Worm (Caenorhabditis elegans) whole organism, L1 larva: ENCODE measurements around the gene W08E12.8.

ENCODE experiments used
- C16A3.4 ChIP-seq: fragments of 150-350 bp; optimal IDR thresholded peaks from 2 replicates; lab custom pipeline; 2014; ENCODE audit warnings: missing biosample characterization, missing genetic modification characterization
- C34B4.2 ChIP-seq: sonication (generic microtip); optimal IDR thresholded peaks from 2 replicates; lab custom pipeline; 2017; ENCODE audit warnings: mild to moderate bottlenecking, missing genetic modification characterization, missing compliant biosample characterization
- alr-1 ChIP-seq: fragments of 200-800 bp; sonication (Bioruptor generic); optimal IDR thresholded peaks from 2 replicates; lab custom pipeline; 2018; ENCODE audit warnings: borderline replicate concordance, mild to moderate bottlenecking, missing genetic modification characterization, missing compliant biosample characterization
- ama-1 ChIP-seq: fragments of 150-350 bp; optimal IDR thresholded peaks from 2 replicates; lab custom pipeline; 2014
- blmp-1 ChIP-seq: fragments of 150-350 bp; optimal IDR thresholded peaks from 2 replicates; lab custom pipeline; 2014; ENCODE audit warnings: missing biosample characterization, missing genetic modification characterization
- ceh-63 ChIP-seq: fragments of 200-800 bp; sonication (Bioruptor generic); optimal IDR thresholded peaks from 2 replicates; lab custom pipeline; 2018; ENCODE audit warnings: mild to moderate bottlenecking, missing genetic modification characterization, missing compliant biosample characterization
- ceh-82 ChIP-seq, 3 experiments: fragments of 150-350 bp in 1 of 3; sonication (generic microtip) in 2 of 3; optimal IDR thresholded peaks; 2 replicates each; lab custom pipeline; 2014 to 2017; ENCODE audit warnings: missing biosample characterization in 3 of 3, missing genetic modification characterization in 3 of 3
- ceh-88 ChIP-seq: fragments of 200-800 bp; sonication (Bioruptor generic); IDR thresholded peaks from 2 replicates; pipeline ENCODE4 v1.3.6; 2022; ENCODE audit warnings: missing genetic modification characterization, missing compliant biosample characterization
- ceh-90 ChIP-seq: sonication (generic microtip); optimal IDR thresholded peaks from 2 replicates; lab custom pipeline; 2016; ENCODE audit warnings: missing genetic modification characterization, missing compliant biosample characterization
- ces-1 ChIP-seq: fragments of 150-350 bp; optimal IDR thresholded peaks from 2 replicates; lab custom pipeline; 2014; ENCODE audit warnings: missing biosample characterization, missing genetic modification reagents, missing genetic modification characterization
- efl-3 ChIP-seq: fragments of 200-800 bp; sonication (Bioruptor generic); optimal IDR thresholded peaks from 2 replicates; lab custom pipeline; 2018; ENCODE audit warnings: mild to moderate bottlenecking, missing genetic modification characterization, missing compliant biosample characterization
- elt-3 ChIP-seq, 6 experiments: fragments of 150-350 bp in 1 of 6; sonication (generic microtip); optimal IDR thresholded peaks; 2 replicates each; lab custom pipeline; 2017 to 2018; ENCODE audit warnings: missing biosample characterization in 6 of 6, missing genetic modification characterization in 6 of 6, inconsistent platforms in 1 of 6
- fkh-10 ChIP-seq: sonication (generic microtip); optimal IDR thresholded peaks from 2 replicates; lab custom pipeline; 2017; ENCODE audit warnings: missing biosample characterization, missing genetic modification reagents, missing genetic modification characterization
- fkh-4 ChIP-seq: sonication (generic microtip); optimal IDR thresholded peaks from 2 replicates; lab custom pipeline; 2016; ENCODE audit warnings: missing compliant biosample characterization, missing genetic modification characterization, borderline replicate concordance
- fkh-8 ChIP-seq: sonication (generic microtip); optimal IDR thresholded peaks from 2 replicates; lab custom pipeline; 2016; ENCODE audit warnings: mild to moderate bottlenecking, missing genetic modification characterization, missing compliant biosample characterization
- grh-1 ChIP-seq: fragments of 200-800 bp; sonication (Bioruptor generic); IDR thresholded peaks from 2 replicates; pipeline ENCODE4 v1.3.6; 2022; ENCODE audit warnings: missing genetic modification reagents, missing genetic modification characterization, missing compliant biosample characterization
- hlh-4 ChIP-seq: sonication (generic microtip); optimal IDR thresholded peaks from 2 replicates; lab custom pipeline; 2016; ENCODE audit warnings: mild to moderate bottlenecking, missing genetic modification characterization, missing compliant biosample characterization
- irx-1 ChIP-seq: sonication (generic microtip); optimal IDR thresholded peaks from 2 replicates; lab custom pipeline; 2016; ENCODE audit warnings: missing genetic modification characterization, missing compliant biosample characterization
- isw-1 ChIP-seq: fragments of 200-800 bp; sonication (Bioruptor generic); IDR thresholded peaks from 2 replicates; pipeline ENCODE4 v1.3.6; 2022; ENCODE audit warnings: missing genetic modification characterization, missing compliant biosample characterization
- lin-35 ChIP-seq, 2 experiments: fragments of 150-350 bp; optimal IDR thresholded peaks; 2 replicates each; lab custom pipeline; 2014; ENCODE audit warnings: missing biosample characterization in 2 of 2, missing genetic modification characterization in 2 of 2, missing genetic modification reagents in 2 of 2
- lir-3 ChIP-seq: sonication (generic microtip); optimal IDR thresholded peaks from 2 replicates; lab custom pipeline; 2016; ENCODE audit warnings: mild to moderate bottlenecking, missing genetic modification characterization, moderate library complexity, missing compliant biosample characterization; ENCODE audit not compliant: poor library complexity
- lsy-2 ChIP-seq, 2 experiments: fragments of 150-350 bp; optimal IDR thresholded peaks; 2 replicates each; lab custom pipeline; 2014; ENCODE audit warnings: missing biosample characterization in 2 of 2, missing genetic modification characterization in 2 of 2
- mab-9 ChIP-seq: fragments of 200-800 bp; sonication (Bioruptor generic); IDR thresholded peaks from 2 replicates; pipeline ENCODE4 v1.3.6; 2022; ENCODE audit warnings: missing genetic modification reagents, missing genetic modification characterization, missing compliant biosample characterization
- mdl-1 ChIP-seq, 2 experiments: fragments of 150-350 bp; optimal IDR thresholded peaks; 2 replicates each; lab custom pipeline; 2014 to 2017; ENCODE audit warnings: missing biosample characterization in 2 of 2, missing genetic modification characterization in 2 of 2, inconsistent platforms in 1 of 2
- mef-2 ChIP-seq: fragments of 150-350 bp; optimal IDR thresholded peaks from 2 replicates; lab custom pipeline; 2014; ENCODE audit warnings: missing biosample characterization, missing genetic modification characterization
- mep-1 ChIP-seq: fragments of 150-350 bp; optimal IDR thresholded peaks from 2 replicates; lab custom pipeline; 2014; ENCODE audit warnings: missing biosample characterization, missing genetic modification characterization
- nhr-11 ChIP-seq: fragments of 150-350 bp; optimal IDR thresholded peaks from 2 replicates; lab custom pipeline; 2014; ENCODE audit warnings: missing biosample characterization, missing genetic modification characterization
- nhr-12 ChIP-seq: sonication (generic microtip); optimal IDR thresholded peaks from 2 replicates; lab custom pipeline; 2017; ENCODE audit warnings: missing biosample characterization, missing genetic modification characterization
- nhr-71 ChIP-seq: sonication (generic microtip); optimal IDR thresholded peaks from 2 replicates; lab custom pipeline; 2016; ENCODE audit warnings: mild to moderate bottlenecking, missing genetic modification characterization, moderate library complexity, missing compliant biosample characterization
- nhr-76 ChIP-seq: sonication (generic microtip); optimal IDR thresholded peaks from 2 replicates; lab custom pipeline; 2017; ENCODE audit warnings: missing biosample characterization, missing genetic modification characterization
- nhr-77 ChIP-seq: fragments of 150-350 bp; optimal IDR thresholded peaks from 2 replicates; lab custom pipeline; 2014; ENCODE audit warnings: missing biosample characterization, missing genetic modification characterization
- nhr-85 ChIP-seq: sonication (generic microtip); peaks from one replicate; lab custom pipeline; 2016; ENCODE audit warnings: missing genetic modification characterization, inconsistent platforms, missing compliant biosample characterization
- nhr-90 ChIP-seq: sonication (generic microtip); optimal IDR thresholded peaks from 2 replicates; lab custom pipeline; 2016; ENCODE audit warnings: mild to moderate bottlenecking, missing genetic modification characterization, missing compliant biosample characterization; ENCODE audit not compliant: poor library complexity
- pag-3 ChIP-seq: sonication (generic microtip); optimal IDR thresholded peaks from 2 replicates; lab custom pipeline; 2017; ENCODE audit warnings: missing genetic modification characterization, mild to moderate bottlenecking, missing compliant biosample characterization, antibody characterized with exemption, borderline replicate concordance; ENCODE audit not compliant: insufficient read depth
- sptf-1 ChIP-seq: fragments of 150-350 bp; optimal IDR thresholded peaks from 2 replicates; lab custom pipeline; 2014; ENCODE audit warnings: missing biosample characterization, missing genetic modification characterization
- sup-37 ChIP-seq: fragments of 200-800 bp; sonication (Bioruptor generic); optimal IDR thresholded peaks from 2 replicates; lab custom pipeline; 2018; ENCODE audit warnings: mild to moderate bottlenecking, missing genetic modification characterization, missing compliant biosample characterization
- tlp-1 ChIP-seq: fragments of 150-350 bp; optimal IDR thresholded peaks from 2 replicates; lab custom pipeline; 2014; ENCODE audit warnings: missing biosample characterization, missing genetic modification characterization
- unc-86 ChIP-seq: sonication (generic microtip); optimal IDR thresholded peaks from 2 replicates; lab custom pipeline; 2016; ENCODE audit warnings: missing genetic modification characterization, missing compliant biosample characterization
- xbp-1 ChIP-seq: sonication (generic microtip); optimal IDR thresholded peaks from 2 replicates; lab custom pipeline; 2016; ENCODE audit warnings: missing genetic modification characterization, missing compliant biosample characterization
- zag-1 ChIP-seq: fragments of 150-350 bp; optimal IDR thresholded peaks from 2 replicates; lab custom pipeline; 2014; ENCODE audit warnings: missing biosample characterization, missing genetic modification characterization
- ztf-11 ChIP-seq, 2 experiments: sonication (generic microtip); optimal IDR thresholded peaks; 2 replicates each; lab custom pipeline; 2016 to 2017; ENCODE audit warnings: missing genetic modification characterization in 2 of 2, missing biosample characterization in 1 of 2, missing compliant biosample characterization in 1 of 2
- ztf-4 ChIP-seq: fragments of 150-350 bp; optimal IDR thresholded peaks from 2 replicates; lab custom pipeline; 2014; ENCODE audit warnings: missing biosample characterization, missing genetic modification characterization

Gene W08E12.8

ce11 chrIV:3265657-3266056 lies 26.5 kb upstream of the W08E12.8 start, which contains the start of gene T26C12.2:
TSS of gene T26C12.2 (minus strand) at chrIV:3265757.
- TF ChIP-seq tlp-1 (no peak), mdl-1 (tag; optimal IDR thresholded peaks at IDR 0.05; lab: Kevin White, UChicago) (no peak), fkh-10 (GFP tag; lab: Kevin White, UChicago) (no peak), ztf-4 (tag; lab: Kevin White, UChicago) (no peak), mef-2 (tag; lab: Kevin White, UChicago) (no peak), hlh-4 (no peak), C34B4.2 (tag; lab: Kevin White, UChicago) (no peak), unc-86 (no peak), isw-1 (no peak), lsy-2 (tag; optimal IDR thresholded peaks at IDR 0.05; lab: Kevin White, UChicago) (no peak), ama-1 (lab: Kevin White, UChicago) (no peak), ceh-90 (tag; lab: Kevin White, UChicago) (no peak), nhr-11 (tag; lab: Kevin White, UChicago) (no peak), sptf-1 (tag; lab: Kevin White, UChicago) (no peak), C16A3.4 (tag; lab: Kevin White, UChicago) (no peak), pag-3 (no peak), nhr-12 (tag; lab: Kevin White, UChicago) (no peak), nhr-77 (no peak)

- TF ChIP-seq fkh-4 (tag; lab: Kevin White, UChicago) (no peak), grh-1 (GFP tag; lab: Robert Waterston, UW) (no peak), mef-2 (tag; lab: Kevin White, UChicago) (no peak), ceh-63 (no peak), ztf-4 (tag; lab: Kevin White, UChicago) (no peak), pag-3 (no peak), lir-3 (no peak), irx-1 (no peak), alr-1 (no peak), mab-9 (GFP tag; lab: Robert Waterston, UW) (no peak), efl-3 (GFP tag; lab: Kevin White, UChicago) (no peak), ceh-82 (tag; optimal IDR thresholded peaks at IDR 0.05; lab: Kevin White, UChicago) (no peak), fkh-8 (no peak), unc-86 (no peak), nhr-76 (tag; lab: Kevin White, UChicago) (no peak)
Measured at ce11 chrIV:3266841-3267240, 25.3 kb upstream of the W08E12.8 start.

- no peak for TF ChIP-seq lin-35 (GFP tag; optimal IDR thresholded peaks at IDR 0.05; lab: Kevin White, UChicago)
- no peak for TF ChIP-seq nhr-85 (tag; lab: Kevin White, UChicago)
- no peak for TF ChIP-seq zag-1 (tag; lab: Kevin White, UChicago)
- no peak for TF ChIP-seq ztf-11 (tag; optimal IDR thresholded peaks at IDR 0.05; lab: Kevin White, UChicago)
- TF ChIP-seq ces-1 (GFP tag; lab: Kevin White, UChicago): no peak
- no peak for TF ChIP-seq fkh-8
- TF ChIP-seq nhr-90: no peak
- TF ChIP-seq fkh-10 (GFP tag; lab: Kevin White, UChicago): no peak
- no peak for TF ChIP-seq lsy-2 (tag; optimal IDR thresholded peaks at IDR 0.05; lab: Kevin White, UChicago)
- TF ChIP-seq elt-3 (tag; optimal IDR thresholded peaks at IDR 0.05; lab: Kevin White, UChicago): no peak
- TF ChIP-seq nhr-71 (tag; lab: Kevin White, UChicago): no peak
- TF ChIP-seq blmp-1: no peak
- TF ChIP-seq sup-37 (GFP tag; lab: Kevin White, UChicago): no peak
- TF ChIP-seq xbp-1 (tag; lab: Kevin White, UChicago): no peak
- TF ChIP-seq mep-1 (tag; lab: Kevin White, UChicago): no peak
- TF ChIP-seq ceh-88 (GFP tag; lab: Robert Waterston, UW): no peak
Measured at ce11 chrIV:3267581-3267980, 24.6 kb upstream of the W08E12.8 start, which contains the start of gene clec-173. TSS of gene clec-173 (minus strand) at chrIV:3267681.
